Worm (Caenorhabditis elegans): ENCODE data around the gene str-38.

DNA sequence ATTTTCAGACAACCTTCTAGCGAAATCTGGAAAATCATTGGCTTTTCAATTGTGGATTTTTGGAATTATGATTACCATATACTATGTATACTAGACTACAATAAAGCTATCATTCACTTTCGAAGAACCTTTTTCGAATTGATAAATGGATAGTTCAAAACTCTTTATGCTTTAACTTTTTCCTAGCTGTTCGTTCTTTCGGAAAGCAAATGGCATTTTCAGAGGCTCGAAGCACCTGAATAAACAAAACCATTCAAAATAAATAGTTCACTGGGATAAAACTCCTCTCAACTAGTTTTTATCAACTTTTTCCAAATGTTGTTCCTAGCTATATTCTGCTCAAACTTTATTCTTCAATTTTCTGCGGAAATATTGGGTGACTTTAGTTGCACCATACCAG is 49.0 kb upstream of the str-38 start, which contains the start of gene T26E4.2:
- TF ChIP-seq snpc-4 (tag; optimal IDR thresholded peaks at IDR 0.05) (no peak), mep-1 (tag; optimal IDR thresholded peaks at IDR 0.05) (no peak), nhr-28 (tag; optimal IDR thresholded peaks at IDR 0.05) (no peak), ces-1 (GFP tag; optimal IDR thresholded peaks at IDR 0.05) (no peak), ceh-43 (GFP tag; optimal IDR thresholded peaks at IDR 0.05) (no peak), blmp-1 (tag; optimal IDR thresholded peaks at IDR 0.05) (no peak), unc-62 (GFP tag; optimal IDR thresholded peaks at IDR 0.05) (no peak), elt-3 (tag; optimal IDR thresholded peaks at IDR 0.05) (no peak), lin-13 (tag; optimal IDR thresholded peaks at IDR 0.05) (no peak), cnd-1 (tag; optimal IDR thresholded peaks at IDR 0.05) (no peak), ztf-11 (tag; optimal IDR thresholded peaks at IDR 0.05) (no peak), nhr-237 (tag; optimal IDR thresholded peaks at IDR 0.05) (no peak), pha-4 (tag; optimal IDR thresholded peaks at IDR 0.05) (no peak), unc-39 (tag; optimal IDR thresholded peaks at IDR 0.05) (no peak)

Data from whole organism, mixed stage, embryonic.